Worm (Caenorhabditis elegans) whole organism, late embryonic: ENCODE measurements around the gene tbc-3.
"Not testable (repeated sequence)": the region's sequence is repeated elsewhere in the genome, so short reads cannot be mapped to it uniquely, and the experiment has no call there.

Experiments used
- F13H6.1 ChIP-seq: sonication (generic microtip); optimal IDR thresholded peaks from 2 replicates; lab custom pipeline; 2016; ENCODE audit warnings: missing genetic modification characterization, missing compliant biosample characterization
- K09A11.1 ChIP-seq: sonication (generic microtip); optimal IDR thresholded peaks from 2 replicates; lab custom pipeline; 2017; ENCODE audit warnings: antibody characterized with exemption, mild to moderate bottlenecking, missing genetic modification characterization, missing compliant biosample characterization; ENCODE audit not compliant: insufficient read depth
- Y22D7AL.16 ChIP-seq: sonication (generic microtip); optimal IDR thresholded peaks from 2 replicates; lab custom pipeline; 2016; ENCODE audit warnings: missing genetic modification characterization, missing compliant biosample characterization
- ahr-1 ChIP-seq: sonication (generic microtip); optimal IDR thresholded peaks from 2 replicates; lab custom pipeline; 2016; ENCODE audit warnings: missing genetic modification characterization, missing compliant biosample characterization
- ceh-14 ChIP-seq: sonication (generic microtip); optimal IDR thresholded peaks from 2 replicates; lab custom pipeline; 2016; ENCODE audit warnings: missing genotype, missing genetic modification characterization, missing compliant biosample characterization
- ceh-18 ChIP-seq: sonication (generic microtip); optimal IDR thresholded peaks from 2 replicates; lab custom pipeline; 2016; ENCODE audit warnings: missing genetic modification characterization, missing compliant biosample characterization
- ceh-19 ChIP-seq: fragments of 200-800 bp; sonication (Bioruptor generic); optimal IDR thresholded peaks from 2 replicates; lab custom pipeline; 2018; ENCODE audit warnings: mild to moderate bottlenecking, missing genetic modification characterization, missing compliant biosample characterization
- ceh-22 ChIP-seq: sonication (generic microtip); optimal IDR thresholded peaks from 2 replicates; lab custom pipeline; 2017; ENCODE audit warnings: missing biosample characterization, missing genetic modification characterization
- ceh-24 ChIP-seq: sonication (generic microtip); optimal IDR thresholded peaks from 2 replicates; lab custom pipeline; 2016; ENCODE audit warnings: mild to moderate bottlenecking, missing genetic modification characterization, missing compliant biosample characterization
- ceh-34 ChIP-seq: sonication (generic microtip); optimal IDR thresholded peaks from 2 replicates; lab custom pipeline; 2016; ENCODE audit warnings: mild to moderate bottlenecking, missing genetic modification characterization, missing compliant biosample characterization
- ceh-48 ChIP-seq: sonication (generic microtip); optimal IDR thresholded peaks from 2 replicates; lab custom pipeline; 2016; ENCODE audit warnings: missing genetic modification characterization, inconsistent platforms, missing compliant biosample characterization
- ceh-6 ChIP-seq: fragments of 200-800 bp; sonication (Bioruptor generic); optimal IDR thresholded peaks from 2 replicates; lab custom pipeline; 2018; ENCODE audit warnings: mild to moderate bottlenecking, missing genetic modification characterization, missing compliant biosample characterization
- dmd-4 ChIP-seq: sonication (generic microtip); optimal IDR thresholded peaks from 2 replicates; lab custom pipeline; 2016; ENCODE audit warnings: borderline replicate concordance, missing genetic modification characterization, missing compliant biosample characterization
- dve-1 ChIP-seq: sonication (generic microtip); optimal IDR thresholded peaks from 2 replicates; lab custom pipeline; 2017; ENCODE audit warnings: antibody characterized with exemption, mild to moderate bottlenecking, missing genetic modification characterization, missing compliant biosample characterization
- elt-2 ChIP-seq: sonication (generic microtip); optimal IDR thresholded peaks from 2 replicates; lab custom pipeline; 2016; ENCODE audit warnings: missing genetic modification reagents, missing genetic modification characterization, missing compliant biosample characterization
- elt-4 ChIP-seq: sonication (generic microtip); optimal IDR thresholded peaks from 2 replicates; lab custom pipeline; 2016; ENCODE audit warnings: missing genetic modification characterization, missing compliant biosample characterization
- ets-4 ChIP-seq: sonication (generic microtip); optimal IDR thresholded peaks from 2 replicates; lab custom pipeline; 2016; ENCODE audit warnings: missing genetic modification characterization, missing compliant biosample characterization
- fax-1 ChIP-seq: sonication (generic microtip); optimal IDR thresholded peaks from 2 replicates; lab custom pipeline; 2016; ENCODE audit warnings: missing genotype, missing genetic modification characterization, missing compliant biosample characterization
- fkh-10 ChIP-seq: fragments of 150-350 bp; optimal IDR thresholded peaks from 2 replicates; lab custom pipeline; 2014; ENCODE audit warnings: missing biosample characterization, missing genetic modification reagents, missing genetic modification characterization
- fkh-6 ChIP-seq: sonication (generic microtip); optimal IDR thresholded peaks from 2 replicates; lab custom pipeline; 2016; ENCODE audit warnings: missing genetic modification characterization, missing compliant biosample characterization
- gmeb-2 ChIP-seq: sonication (generic microtip); optimal IDR thresholded peaks from 2 replicates; lab custom pipeline; 2016; ENCODE audit warnings: missing genetic modification characterization, inconsistent platforms, missing compliant biosample characterization
- hlh-15 ChIP-seq: sonication (generic microtip); optimal IDR thresholded peaks from 2 replicates; lab custom pipeline; 2016; ENCODE audit warnings: missing genetic modification characterization, missing compliant biosample characterization
- hlh-30 ChIP-seq: sonication (generic microtip); optimal IDR thresholded peaks from 2 replicates; lab custom pipeline; 2017; ENCODE audit warnings: antibody characterized with exemption, missing genetic modification characterization, missing compliant biosample characterization; ENCODE audit not compliant: insufficient read depth
- hlh-8 ChIP-seq: sonication (generic microtip); optimal IDR thresholded peaks from 2 replicates; lab custom pipeline; 2016; ENCODE audit warnings: missing genotype, missing genetic modification characterization, missing compliant biosample characterization
- madf-2 ChIP-seq: sonication (generic microtip); optimal IDR thresholded peaks from 2 replicates; lab custom pipeline; 2017; ENCODE audit warnings: missing genetic modification characterization, missing compliant biosample characterization
- nfya-1 ChIP-seq: sonication (generic microtip); optimal IDR thresholded peaks from 2 replicates; lab custom pipeline; 2017; ENCODE audit warnings: missing genetic modification characterization, mild to moderate bottlenecking, missing compliant biosample characterization, antibody characterized with exemption, moderate library complexity
- nhr-11 ChIP-seq: fragments of 150-350 bp; optimal IDR thresholded peaks from 2 replicates; lab custom pipeline; 2014; ENCODE audit warnings: missing biosample characterization, missing genetic modification characterization
- nhr-232 ChIP-seq: sonication (generic microtip); optimal IDR thresholded peaks from 2 replicates; lab custom pipeline; 2016; ENCODE audit warnings: missing genetic modification characterization, missing compliant biosample characterization
- odd-2 ChIP-seq: sonication (generic microtip); optimal IDR thresholded peaks from 2 replicates; lab custom pipeline; 2017; ENCODE audit warnings: antibody characterized with exemption, mild to moderate bottlenecking, missing genetic modification characterization, missing compliant biosample characterization
- pax-1 ChIP-seq: fragments of 150-350 bp; optimal IDR thresholded peaks from 2 replicates; lab custom pipeline; 2014; ENCODE audit warnings: missing biosample characterization, missing genetic modification characterization
- pha-2 ChIP-seq: sonication (generic microtip); optimal IDR thresholded peaks from 2 replicates; lab custom pipeline; 2017; ENCODE audit warnings: mild to moderate bottlenecking, missing genetic modification characterization, missing compliant biosample characterization
- pqm-1 ChIP-seq: sonication (generic microtip); optimal IDR thresholded peaks from 2 replicates; lab custom pipeline; 2016; ENCODE audit warnings: missing genetic modification characterization, missing compliant biosample characterization
- pros-1 ChIP-seq: fragments of 150-350 bp; optimal IDR thresholded peaks from 2 replicates; lab custom pipeline; 2014; ENCODE audit warnings: missing biosample characterization, missing genetic modification reagents, missing genetic modification characterization
- rnt-1 ChIP-seq: sonication (generic microtip); optimal IDR thresholded peaks from 2 replicates; lab custom pipeline; 2016; ENCODE audit warnings: missing genetic modification characterization, missing compliant biosample characterization
- sox-4 ChIP-seq: sonication (generic microtip); optimal IDR thresholded peaks from 2 replicates; lab custom pipeline; 2017; ENCODE audit warnings: mild to moderate bottlenecking, missing genetic modification characterization, inconsistent platforms, missing compliant biosample characterization
- syd-9 ChIP-seq: sonication (generic microtip); optimal IDR thresholded peaks from 2 replicates; lab custom pipeline; 2016; ENCODE audit warnings: mild to moderate bottlenecking, missing genetic modification characterization, moderate library complexity, missing compliant biosample characterization
- tbx-7 ChIP-seq: sonication (generic microtip); optimal IDR thresholded peaks from 2 replicates; lab custom pipeline; 2016; ENCODE audit warnings: missing genotype, missing genetic modification characterization, missing compliant biosample characterization
- unc-3 ChIP-seq, 2 experiments: fragments of 200-800 bp in 1 of 2; sonication (Bioruptor generic) in 1 of 2; sonication (generic microtip) in 1 of 2; conservative IDR thresholded peaks in 1 of 2; optimal IDR thresholded peaks in 1 of 2; 2 replicates each; pipeline versions ENCODE4 v1.3.6 to Lab custom; 2016 to 2022; ENCODE audit warnings: missing compliant biosample characterization in 2 of 2, missing genetic modification characterization in 2 of 2, missing genetic modification reagents in 1 of 2
- unc-55 ChIP-seq: sonication (generic microtip); optimal IDR thresholded peaks from 2 replicates; lab custom pipeline; 2017; ENCODE audit warnings: missing biosample characterization, missing genetic modification reagents, missing genetic modification characterization
- ztf-16 ChIP-seq: sonication (generic microtip); optimal IDR thresholded peaks from 2 replicates; lab custom pipeline; 2017; ENCODE audit warnings: missing genetic modification characterization, missing compliant biosample characterization

tbc-3 gene

DNA sequence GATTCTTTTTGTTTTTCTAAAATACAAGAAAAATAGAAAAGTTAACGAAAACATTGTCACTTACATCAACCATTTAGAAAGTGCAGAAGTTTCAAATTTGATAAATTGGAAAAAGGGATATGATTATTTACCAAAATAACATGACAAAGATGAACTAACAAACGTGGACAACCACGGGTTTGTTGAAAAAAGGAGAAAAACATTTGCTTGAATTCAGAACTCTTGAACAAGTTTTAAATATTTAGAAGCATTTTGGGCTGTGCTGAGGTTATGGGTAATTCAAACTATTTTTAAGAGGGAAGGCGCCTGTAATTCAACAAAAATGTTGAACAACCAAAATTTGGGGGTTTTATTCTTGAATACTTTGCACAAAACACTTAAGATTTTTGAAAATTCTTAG lies 9.0 kb upstream of the tbc-3 start, which contains the start of gene ttbk-3:
Gene ttbk-3 (minus strand): TSS at position 101 of the 400 bp plus-strand sequence.
- no peak for TF ChIP-seq Y22D7AL.16 (tag; lab: Kevin White, UChicago)
- no peak for TF ChIP-seq dve-1 (tag; lab: Kevin White, UChicago)
- TF ChIP-seq ceh-6 (GFP tag; lab: Kevin White, UChicago): no peak
- no peak for TF ChIP-seq odd-2 (tag; lab: Kevin White, UChicago)
- no peak for TF ChIP-seq pax-1
- no peak for TF ChIP-seq elt-4 (tag; lab: Kevin White, UChicago)
- no peak for TF ChIP-seq pros-1 (tag; lab: Kevin White, UChicago)
- TF ChIP-seq ahr-1 (tag; lab: Kevin White, UChicago): no peak
- no peak for TF ChIP-seq ceh-34 (tag; lab: Kevin White, UChicago)
- no peak for TF ChIP-seq ztf-16 (tag; lab: Kevin White, UChicago)
- TF ChIP-seq madf-2 (tag; lab: Kevin White, UChicago): no peak
- no peak for TF ChIP-seq pqm-1 (tag; lab: Kevin White, UChicago)
- TF ChIP-seq fax-1 (tag; lab: Kevin White, UChicago): no peak
- TF ChIP-seq nfya-1 (tag; lab: Kevin White, UChicago): no peak
- TF ChIP-seq ceh-19 (GFP tag; lab: Kevin White, UChicago): no peak
- TF ChIP-seq K09A11.1 (tag; lab: Kevin White, UChicago): no peak
- TF ChIP-seq F13H6.1 (tag; lab: Kevin White, UChicago): no peak
- no peak for TF ChIP-seq hlh-15 (tag; lab: Kevin White, UChicago)
- no peak for TF ChIP-seq sox-4 (tag; lab: Kevin White, UChicago)
- TF ChIP-seq unc-55 (GFP tag; lab: Kevin White, UChicago): no peak

DNA sequence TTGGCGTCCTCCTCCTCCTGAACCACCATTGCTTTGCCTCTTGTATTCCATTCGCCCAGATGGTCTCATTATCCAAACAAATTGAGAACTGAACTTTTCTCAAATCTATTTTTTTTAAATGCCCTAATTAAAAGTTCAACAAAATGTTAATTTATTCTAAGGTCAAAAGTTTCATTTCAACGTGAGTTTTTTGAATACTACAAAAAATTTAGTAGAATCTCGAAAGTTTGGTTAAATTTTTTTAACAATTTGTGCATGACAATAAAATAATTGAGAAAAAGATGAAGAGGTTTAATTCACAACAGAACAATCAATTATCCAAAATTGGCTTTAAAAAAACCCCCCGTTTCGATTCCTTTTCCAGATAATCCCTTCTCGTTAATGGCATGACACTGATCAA lies 6.9 kb upstream of the tbc-3 start, which contains the start of gene F32B6.4:
Gene F32B6.4 (minus strand): TSS at position 101 of the 400 bp plus-strand sequence.
- TF ChIP-seq ceh-22: no peak
- no peak for TF ChIP-seq ahr-1 (tag; lab: Kevin White, UChicago)
- TF ChIP-seq hlh-30 (tag; lab: Kevin White, UChicago): no peak
- TF ChIP-seq ets-4 (tag; lab: Kevin White, UChicago): no peak
- no peak for TF ChIP-seq elt-2 (tag; lab: Kevin White, UChicago)
- no peak for TF ChIP-seq tbx-7
- TF ChIP-seq syd-9 (tag; lab: Kevin White, UChicago): no peak
- TF ChIP-seq rnt-1: no peak
- TF ChIP-seq, all 69 proteins: peak for 0

DNA sequence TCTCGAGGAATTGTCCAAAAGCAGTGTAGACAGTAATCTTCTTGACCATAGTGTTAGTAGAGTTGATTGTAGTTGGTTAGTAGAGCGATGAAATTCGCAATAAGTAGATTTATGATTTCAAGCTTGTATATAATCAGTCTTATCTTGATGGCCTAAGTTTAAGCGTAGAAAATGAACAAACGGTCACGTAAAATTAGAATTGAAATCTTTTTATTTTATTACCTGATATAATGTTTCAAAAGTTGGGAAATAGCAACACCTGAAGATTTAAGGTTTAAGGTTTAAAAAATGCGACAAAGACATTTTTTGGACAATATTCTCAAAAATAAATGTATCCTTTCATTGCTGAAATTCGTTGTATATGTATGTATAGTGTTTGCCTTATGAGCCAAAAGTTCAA lies 5.2 kb upstream of the tbc-3 start, which contains the start of gene sss-1:
Gene sss-1 (minus strand): TSS at position 101 of the 400 bp plus-strand sequence.
- not testable (repeated sequence) for TF ChIP-seq gmeb-2 (tag; lab: Kevin White, UChicago); dmd-4 (tag; lab: Kevin White, UChicago); tbx-7

DNA sequence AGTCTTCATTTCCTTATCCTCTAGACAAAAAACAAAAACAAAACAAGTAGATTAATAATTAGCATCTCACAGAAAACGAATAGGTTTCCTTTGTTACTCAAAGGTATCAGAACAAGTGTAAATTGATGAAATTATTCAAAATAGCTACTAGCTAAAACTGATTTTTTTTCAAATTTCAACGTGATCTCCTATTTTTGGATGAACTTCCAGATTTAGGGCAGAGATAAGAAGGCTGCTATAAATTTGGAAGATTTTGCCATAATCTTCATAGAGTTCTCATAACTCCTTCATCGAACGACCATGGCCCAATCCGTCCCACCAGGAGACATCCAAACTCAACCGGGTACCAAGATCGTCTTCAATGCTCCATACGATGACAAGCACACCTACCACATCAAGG lies 4.5 kb upstream of the tbc-3 start, which contains the start of gene msp-77:
Gene msp-77 (plus strand): TSS at position 301 of the 400 bp plus-strand sequence.
- TF ChIP-seq ceh-24; ceh-48 (tag; lab: Kevin White, UChicago); fkh-6 (tag; lab: Kevin White, UChicago): not testable (repeated sequence)

DNA sequence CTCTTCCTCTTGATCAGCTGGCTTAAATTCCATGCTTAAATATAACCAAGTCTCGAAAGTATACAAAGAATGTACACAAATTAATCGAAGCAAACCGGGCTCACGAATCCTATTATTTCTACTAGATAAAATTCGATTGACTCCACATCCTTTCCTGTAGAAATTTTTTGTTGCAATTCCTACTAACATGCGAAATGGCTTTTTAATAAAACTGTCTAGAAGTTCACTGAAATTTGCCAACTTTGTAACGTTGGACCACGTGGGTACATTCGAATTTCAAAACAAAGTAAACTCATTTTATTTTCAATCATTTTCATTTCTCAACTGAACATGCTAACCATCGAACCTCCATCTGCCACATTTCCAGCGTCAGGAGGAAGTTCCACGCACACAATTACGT lies 3.7 kb upstream of the tbc-3 start, which contains the start of gene ssp-32:
Gene ssp-32 (plus strand): TSS at position 301 of the 400 bp plus-strand sequence.
- no peak for TF ChIP-seq unc-3 (GFP tag; conservative IDR thresholded peaks at IDR 0.05; lab: Robert Waterston, UW)
- no peak for TF ChIP-seq unc-3 (tag; optimal IDR thresholded peaks at IDR 0.05; lab: Kevin White, UChicago)
- TF ChIP-seq hlh-8: no peak
- no peak for TF ChIP-seq fkh-10
- no peak for TF ChIP-seq ceh-24
- TF ChIP-seq pros-1 (tag; lab: Kevin White, UChicago): no peak
- no peak for TF ChIP-seq ceh-14 (tag; lab: Kevin White, UChicago)
- TF ChIP-seq hlh-30 (tag; lab: Kevin White, UChicago): no peak
- no peak for TF ChIP-seq ceh-22
- no peak for TF ChIP-seq nhr-11 (tag; lab: Kevin White, UChicago)
- TF ChIP-seq ceh-34 (tag; lab: Kevin White, UChicago): no peak
- no peak for TF ChIP-seq F13H6.1 (tag; lab: Kevin White, UChicago)
- no peak for TF ChIP-seq syd-9 (tag; lab: Kevin White, UChicago)
- no peak for TF ChIP-seq rnt-1
- no peak for TF ChIP-seq ceh-18 (tag; lab: Kevin White, UChicago)
- TF ChIP-seq nhr-232 (tag; lab: Kevin White, UChicago): no peak
- no peak for TF ChIP-seq pha-2 (tag; lab: Kevin White, UChicago)
- TF ChIP-seq, all 69 proteins: peak for 0
